Worm (Caenorhabditis elegans): ENCODE measurements around the gene nas-7.

DNA sequence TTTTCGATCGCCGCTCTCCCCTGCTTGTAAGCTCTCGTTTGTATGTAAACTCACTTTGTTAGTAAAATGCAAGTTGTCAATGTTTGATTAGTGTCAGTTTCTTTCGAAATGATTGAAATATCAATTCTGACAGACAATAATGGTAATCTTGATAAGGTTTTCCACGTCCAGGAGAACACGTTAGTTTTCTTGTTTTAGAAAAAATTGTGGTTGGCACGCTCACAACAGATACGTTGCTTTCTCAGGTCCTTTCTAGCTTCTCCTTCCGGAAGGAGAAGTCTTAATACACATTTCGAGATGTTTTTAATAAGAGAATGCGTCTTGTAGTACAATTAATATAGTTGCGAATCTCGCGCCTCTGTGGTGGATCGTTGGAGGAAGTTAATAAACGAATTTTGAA, 33.8 kb downstream of the nas-7 start, which contains the start of gene F43E2.6:
- TF ChIP-seq fkh-10 (GFP tag; optimal IDR thresholded peaks at IDR 0.05) (no peak), lin-11 (tag; optimal IDR thresholded peaks at IDR 0.05) (no peak), npax-4 (tag; optimal IDR thresholded peaks at IDR 0.05) (no peak), ceh-31 (tag; optimal IDR thresholded peaks at IDR 0.05) (no peak), ztf-16 (tag; optimal IDR thresholded peaks at IDR 0.05) (no peak), tbx-2 (tag; optimal IDR thresholded peaks at IDR 0.05) (no peak), gmeb-2 (tag; optimal IDR thresholded peaks at IDR 0.05) (no peak), elt-4 (tag; optimal IDR thresholded peaks at IDR 0.05) (no peak), nhr-11 (tag; optimal IDR thresholded peaks at IDR 0.05) (no peak), K02D7.2 (tag; optimal IDR thresholded peaks at IDR 0.05) (no peak), hlh-6 (tag; optimal IDR thresholded peaks at IDR 0.05) (no peak), zip-5 (tag; optimal IDR thresholded peaks at IDR 0.05) (no peak)

All from whole organism, late embryonic.